Worm (Caenorhabditis elegans): Measurements from ENCODE around the gene B0403.3.

Gene B0403.3

DNA sequence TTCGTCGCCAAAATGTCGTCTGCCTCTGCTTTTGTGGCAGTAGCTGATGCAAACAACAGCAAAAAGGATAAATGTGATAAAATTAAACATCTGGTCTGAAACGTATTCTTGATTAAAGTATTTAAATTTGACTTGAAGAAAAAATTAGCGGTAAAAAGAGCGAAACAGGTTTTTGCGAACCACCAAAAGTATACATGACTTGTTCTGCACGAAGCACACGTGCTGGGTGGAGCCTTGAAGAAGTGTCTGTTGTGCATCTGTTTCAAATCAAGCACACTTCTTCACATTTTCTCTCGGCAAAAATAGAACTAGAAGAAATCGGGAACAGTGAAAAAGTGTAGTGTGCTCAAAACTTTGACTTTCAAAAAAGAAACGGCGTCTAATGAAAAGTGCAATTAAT is at the start of gene B0403.3:
Gene B0403.3 (minus strand): TSS at position 101 of the 400 bp plus-strand sequence.
- TF ChIP-seq fkh-8 (tag; optimal IDR thresholded peaks at IDR 0.05) (no peak), irx-1 (tag; optimal IDR thresholded peaks at IDR 0.05) (no peak), nhr-90 (tag; optimal IDR thresholded peaks at IDR 0.05; ENCODE audit: poor library complexity) (no peak), dsc-1 (tag; optimal IDR thresholded peaks at IDR 0.05) (peak; percentile 81), mdl-1 (tag; optimal IDR thresholded peaks at IDR 0.05) (no peak), fkh-4 (tag; optimal IDR thresholded peaks at IDR 0.05; ENCODE audit: borderline replicate concordance) (peak; percentile 29)

DNA sequence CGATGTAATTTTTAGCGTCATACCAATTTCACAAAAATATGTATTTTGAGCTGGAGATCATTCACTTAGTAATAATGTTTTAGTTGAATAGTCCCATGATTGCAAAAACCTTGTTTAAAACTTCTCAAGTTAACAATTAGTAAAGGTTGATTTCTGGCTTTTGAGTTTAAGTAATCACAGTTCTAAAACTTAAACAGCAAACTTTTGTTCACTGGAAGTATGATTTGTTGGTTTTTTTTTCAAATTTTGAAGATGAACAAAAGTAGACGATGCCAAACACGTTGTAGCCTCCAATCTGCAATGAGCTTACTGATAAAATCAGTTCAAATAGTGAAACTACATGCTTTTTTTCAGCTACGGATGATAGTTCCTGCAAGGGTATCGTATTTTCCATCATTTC is 49.5 kb upstream of the B0403.3 start, which contains the start of gene C36B7.1:
Gene C36B7.1 (plus strand): TSS at position 301 of the 400 bp plus-strand sequence.
- TF ChIP-seq unc-86 (tag; optimal IDR thresholded peaks at IDR 0.05) = no peak
- TF ChIP-seq vab-15 (tag; optimal IDR thresholded peaks at IDR 0.05) = no peak
- no peak for TF ChIP-seq ama-1 (optimal IDR thresholded peaks at IDR 0.05)
- TF ChIP-seq hpl-2 (GFP tag; optimal IDR thresholded peaks at IDR 0.05) = no peak

DNA sequence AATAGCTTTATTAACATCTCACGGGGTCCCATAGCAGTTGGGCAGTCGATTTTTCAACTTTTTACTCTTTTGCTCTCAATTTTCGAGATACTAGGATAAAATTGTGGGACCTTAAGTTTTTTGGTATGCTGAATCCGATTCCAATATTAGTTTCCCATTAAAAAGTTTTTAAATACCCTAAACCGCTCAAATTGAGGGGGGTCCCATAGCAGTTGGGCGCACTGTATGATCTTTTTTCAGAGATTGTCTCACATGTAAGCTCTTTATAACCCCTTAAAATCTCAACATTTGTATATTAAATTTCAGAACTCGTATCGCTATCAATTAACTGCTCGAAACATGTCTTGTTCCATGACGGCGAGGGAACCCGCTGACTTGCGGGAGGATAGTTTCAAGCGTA is 43.0 kb upstream of the B0403.3 start, which contains the start of gene C36B7.2:
Gene C36B7.2 (plus strand): TSS at position 301 of the 400 bp plus-strand sequence.
- TF ChIP-seq ceh-90 (tag; optimal IDR thresholded peaks at IDR 0.05) (no peak), lir-3 (tag; optimal IDR thresholded peaks at IDR 0.05; ENCODE audit: poor library complexity) (no peak), dpl-1 (GFP tag; optimal IDR thresholded peaks at IDR 0.05) (no peak), hlh-17 (GFP tag; optimal IDR thresholded peaks at IDR 0.05; ENCODE audit: borderline replicate concordance) (no peak), mab-9 (GFP tag; IDR thresholded peaks at IDR 0.05) (no peak), lin-39 (tag; optimal IDR thresholded peaks at IDR 0.05) (no peak), snu-23 (GFP tag; optimal IDR thresholded peaks at IDR 0.05) (no peak), lin-14 (GFP tag; optimal IDR thresholded peaks at IDR 0.05) (no peak), skn-1 (tag; optimal IDR thresholded peaks at IDR 0.05) (no peak), hpl-2 (GFP tag; optimal IDR thresholded peaks at IDR 0.05) (no peak), nhr-237 (tag; optimal IDR thresholded peaks at IDR 0.05) (no peak), ces-1 (GFP tag; optimal IDR thresholded peaks at IDR 0.05) (no peak), xbp-1 (tag; optimal IDR thresholded peaks at IDR 0.05) (no peak), lin-15B (tag; optimal IDR thresholded peaks at IDR 0.05) (no peak), nhr-71 (tag; optimal IDR thresholded peaks at IDR 0.05) (no peak), nhr-28 (tag; optimal IDR thresholded peaks at IDR 0.05) (no peak), fkh-4 (tag; optimal IDR thresholded peaks at IDR 0.05; ENCODE audit: borderline replicate concordance) (no peak), fkh-8 (tag; optimal IDR thresholded peaks at IDR 0.05) (no peak), elt-3 (tag; optimal IDR thresholded peaks at IDR 0.05) (no peak), lin-35 (GFP tag; optimal IDR thresholded peaks at IDR 0.05) (no peak)

DNA sequence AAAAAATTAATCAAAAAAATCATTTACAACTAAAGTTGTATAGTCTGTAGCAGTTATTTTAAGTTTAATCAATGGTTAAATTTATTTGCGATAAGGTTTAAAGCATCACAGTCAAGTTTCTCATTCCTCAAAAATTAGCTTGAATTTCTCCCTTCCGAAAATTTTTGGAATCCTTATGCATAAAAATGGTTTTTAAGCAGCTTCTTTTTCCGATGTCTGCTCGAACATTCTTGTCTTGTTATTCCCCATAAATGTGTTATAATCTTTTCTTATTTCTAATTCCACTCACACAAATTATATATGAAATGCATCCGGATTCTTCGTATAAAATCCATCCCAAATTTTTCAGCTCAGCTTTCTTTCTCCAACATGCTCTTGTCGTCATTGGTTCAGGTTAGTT is 38.3 kb upstream of the B0403.3 start, which contains the start of gene C36B7.3:
Gene C36B7.3 (plus strand): TSS at position 301 of the 400 bp plus-strand sequence.
- TF ChIP-seq sup-37 (GFP tag; optimal IDR thresholded peaks at IDR 0.05) (no peak), dsc-1 (tag; optimal IDR thresholded peaks at IDR 0.05) (peak; percentile 3)

ce11 chrX:7100290-7100689 is 37.2 kb upstream of the B0403.3 start, which contains the start of gene C36B7.6:
C36B7.6 (minus strand) TSS chrX:7100338.
- peak; percentile 16 to 31 (median 29) for TF ChIP-seq dpl-1 (GFP tag; optimal IDR thresholded peaks at IDR 0.05)
- TF ChIP-seq tbx-2 (tag; optimal IDR thresholded peaks at IDR 0.05) = no peak
- no peak for TF ChIP-seq pqm-1 (tag; optimal IDR thresholded peaks at IDR 0.05)
- TF ChIP-seq blmp-1 (tag; optimal IDR thresholded peaks at IDR 0.05) = peak; percentile 74
- no peak for TF ChIP-seq nhr-237 (tag; optimal IDR thresholded peaks at IDR 0.05)
- no peak for TF ChIP-seq fos-1 (tag; optimal IDR thresholded peaks at IDR 0.05)
- TF ChIP-seq grh-1 (GFP tag; IDR thresholded peaks at IDR 0.05) = no peak
- TF ChIP-seq nhr-84 (tag; optimal IDR thresholded peaks at IDR 0.05) = no peak
- TF ChIP-seq hlh-4 (tag; optimal IDR thresholded peaks at IDR 0.05) = no peak
- peak; percentile 53 for TF ChIP-seq snu-23 (GFP tag; optimal IDR thresholded peaks at IDR 0.05)
- TF ChIP-seq pax-3 (tag; optimal IDR thresholded peaks at IDR 0.05) = no peak
- TF ChIP-seq unc-98 (GFP tag; IDR thresholded peaks at IDR 0.05) = no peak
- peak; percentile 71 for TF ChIP-seq xbp-1 (tag; optimal IDR thresholded peaks at IDR 0.05)
- peak in 1 of 2 experiments; percentile 49 for TF ChIP-seq lsy-2 (tag; optimal IDR thresholded peaks at IDR 0.05)
- TF ChIP-seq nhr-71 (tag; optimal IDR thresholded peaks at IDR 0.05) = no peak
- TF ChIP-seq dsc-1 (tag; optimal IDR thresholded peaks at IDR 0.05) = no peak
- TF ChIP-seq zag-1 (tag; optimal IDR thresholded peaks at IDR 0.05) = no peak
- no peak for TF ChIP-seq lir-3 (tag; optimal IDR thresholded peaks at IDR 0.05; ENCODE audit: poor library complexity)
- TF ChIP-seq ceh-82 (tag; optimal IDR thresholded peaks at IDR 0.05) = peak in 1 of 3 experiments; percentile 20
- peak in 1 of 2 experiments; percentile 14 for TF ChIP-seq efl-1 (optimal IDR thresholded peaks at IDR 0.05)
- peak in 1 of 2 experiments; percentile 1 for TF ChIP-seq efl-1 (GFP tag; optimal IDR thresholded peaks at IDR 0.05 in 1 of 2)
- no peak for TF ChIP-seq sox-4 (tag; optimal IDR thresholded peaks at IDR 0.05)
- TF ChIP-seq nhr-28 (tag; optimal IDR thresholded peaks at IDR 0.05) = no peak
- no peak for TF ChIP-seq ceh-88 (GFP tag; IDR thresholded peaks at IDR 0.05)
- TF ChIP-seq nhr-12 (tag; optimal IDR thresholded peaks at IDR 0.05) = no peak

Measured in whole organism, L1 larva.